Fruit fly (Drosophila melanogaster): ENCODE data around the gene CG43740.

Gene CG43740

dm6 chrX:10333352-10333751, at the start of gene CG43740:
TSS of gene CG43740 (plus strand) at chrX:10333652.
- TF ChIP-seq tio (GFP tag; optimal IDR thresholded peaks at IDR 0.05), result no peak
- no peak for TF ChIP-seq ftz-f1 (GFP tag; optimal IDR thresholded peaks at IDR 0.05)
- TF ChIP-seq pho (GFP tag; optimal IDR thresholded peaks at IDR 0.05), result no peak
- TF ChIP-seq CG12219 (GFP tag; optimal IDR thresholded peaks at IDR 0.05), result no peak
- no peak for TF ChIP-seq bcd (GFP tag; optimal IDR thresholded peaks at IDR 0.05)
- TF ChIP-seq Pdp1 (GFP tag; optimal IDR thresholded peaks at IDR 0.05), result peak in 1 of 2 experiments; percentile 1
- peak; percentile 24 for TF ChIP-seq Med (GFP tag)
- TF ChIP-seq repo (GFP tag; optimal IDR thresholded peaks at IDR 0.05), result no peak
- no peak for TF ChIP-seq CG30403 (GFP tag; optimal IDR thresholded peaks at IDR 0.05)
- TF ChIP-seq unc-4 (GFP tag; IDR thresholded peaks at IDR 0.05; ENCODE audit: partially characterized antibody), result 0 out of 2 replicates have a peak, but pooled peaks have one; percentile 18
- peak; percentile 58 for TF ChIP-seq sd (tag; optimal IDR thresholded peaks at IDR 0.05)
- TF ChIP-seq Trl (optimal IDR thresholded peaks at IDR 0.05), result peak; percentile 9 to 23
- no peak for TF ChIP-seq Trl (GFP tag; optimal IDR thresholded peaks at IDR 0.05)
- peak; percentile 13; the same call in 1 of the 2 replicates for TF ChIP-seq CG32532 (GFP tag; IDR thresholded peaks at IDR 0.05)
- no peak for TF ChIP-seq CG13296 (GFP tag; optimal IDR thresholded peaks at IDR 0.05)
- no peak for TF ChIP-seq jigr1 (GFP tag; IDR thresholded peaks at IDR 0.05)
- TF ChIP-seq CG3163 (GFP tag; optimal IDR thresholded peaks at IDR 0.05), result peak; percentile 60
- TF ChIP-seq Nf-YB (GFP tag; optimal IDR thresholded peaks at IDR 0.05), result no peak
- TF ChIP-seq Deaf1 (tag; optimal IDR thresholded peaks at IDR 0.05), result peak; percentile 23
- no peak for TF ChIP-seq otp (GFP tag; IDR thresholded peaks at IDR 0.05)
- no peak for TF ChIP-seq CG10209 (GFP tag; optimal IDR thresholded peaks at IDR 0.05)
- no peak for TF ChIP-seq jumu (GFP tag; optimal IDR thresholded peaks at IDR 0.05)

dm6 chrX:10289935-10290760, 43.3 kb upstream of the CG43740 start:
- TF ChIP-seq CoRest (tag; optimal IDR thresholded peaks at IDR 0.05) (peak; percentile 9), gem (tag; optimal IDR thresholded peaks at IDR 0.05) (peak; percentile 32), ase (GFP tag; IDR thresholded peaks at IDR 0.05) (no peak), CG15479 (GFP tag; optimal IDR thresholded peaks at IDR 0.05) (no peak), CG13775 (GFP tag; optimal IDR thresholded peaks at IDR 0.05) (peak; percentile 8), CG12219 (GFP tag; optimal IDR thresholded peaks at IDR 0.05) (no peak), kni (GFP tag; optimal IDR thresholded peaks at IDR 0.05) (no peak), CG10959 (GFP tag; IDR thresholded peaks at IDR 0.05) (no peak), Dad (GFP tag; optimal IDR thresholded peaks at IDR 0.05) (no peak), Sox100B (GFP tag; optimal IDR thresholded peaks at IDR 0.05) (peak; percentile 22), Deaf1 (tag; optimal IDR thresholded peaks at IDR 0.05) (peak; percentile 86), CG7271 (tag; optimal IDR thresholded peaks at IDR 0.05) (no peak), pum (GFP tag; optimal IDR thresholded peaks at IDR 0.05) (no peak), Bteb2 (GFP tag; optimal IDR thresholded peaks at IDR 0.05) (no peak), row (GFP tag; IDR thresholded peaks at IDR 0.05) (peak; percentile 55; the same call in 2 of the 3 replicates), Jarid2 (GFP tag; optimal IDR thresholded peaks at IDR 0.05) (no peak), CG4707 (GFP tag; optimal IDR thresholded peaks at IDR 0.05) (no peak), CG7839 (tag; optimal IDR thresholded peaks at IDR 0.05) (peak; percentile 12), CG2678 (tag; optimal IDR thresholded peaks at IDR 0.05) (peak; percentile 24), pita (GFP tag; optimal IDR thresholded peaks at IDR 0.05) (no peak), CG30403 (GFP tag; optimal IDR thresholded peaks at IDR 0.05) (peak; percentile 27), CG1603 (tag; optimal IDR thresholded peaks at IDR 0.05) (no peak), sens (GFP tag) (peak; percentile 57), Eip74EF (GFP tag; optimal IDR thresholded peaks at IDR 0.05) (no peak), Stat92E (GFP tag; optimal IDR thresholded peaks at IDR 0.05) (no peak), chinmo (GFP tag; IDR thresholded peaks at IDR 0.05; ENCODE audit: partially characterized antibody) (0 out of 4 replicates have a peak, but pooled peaks have one; percentile 59), CG15696 (tag; optimal IDR thresholded peaks at IDR 0.05) (no peak), CG32772 (GFP tag; IDR thresholded peaks at IDR 0.05) (0 out of 2 replicates have a peak, but pooled peaks have one; percentile 42), Atf-2 (GFP tag; optimal IDR thresholded peaks at IDR 0.05) (no peak)

Data from whole organism, embryonic.